Worm (Caenorhabditis elegans) whole organism, midembryonic: ENCODE results near the gene irld-48.

Experiments
- T22C8.4 ChIP-seq: fragments of 200-800 bp; sonication (Bioruptor generic); IDR thresholded peaks from 2 replicates; pipeline ENCODE4 v1.3.6; 2022; ENCODE audit warnings: missing genetic modification characterization, missing compliant biosample characterization
- cog-1 ChIP-seq: sonication (generic microtip); optimal IDR thresholded peaks from 2 replicates; lab custom pipeline; 2016; ENCODE audit warnings: missing genetic modification characterization, missing compliant biosample characterization
- flt-1 ChIP-seq: fragments of 200-800 bp; sonication (Bioruptor generic); IDR thresholded peaks from 2 replicates; pipeline ENCODE4 v1.3.6; 2022; ENCODE audit warnings: missing genetic modification characterization, missing compliant biosample characterization
- klf-2 ChIP-seq: fragments of 200-800 bp; sonication (Bioruptor generic); conservative IDR thresholded peaks from 2 replicates; pipeline ENCODE4 v1.3.6; 2022; ENCODE audit warnings: missing genetic modification reagents, missing genetic modification characterization, missing compliant biosample characterization
- med-1 ChIP-seq: sonication (generic microtip); optimal IDR thresholded peaks from 2 replicates; lab custom pipeline; 2017; ENCODE audit warnings: missing genetic modification characterization, mild to moderate bottlenecking, missing compliant biosample characterization, antibody characterized with exemption, missing genetic modification reagents; ENCODE audit not compliant: insufficient read depth
- ref-1 ChIP-seq: fragments of 200-800 bp; sonication (Bioruptor generic); conservative IDR thresholded peaks from 2 replicates; pipeline ENCODE4 v1.3.6; 2022; ENCODE audit warnings: missing genetic modification reagents, missing genetic modification characterization, missing compliant biosample characterization
- tab-1 ChIP-seq: fragments of 200-800 bp; sonication (Bioruptor generic); IDR thresholded peaks from 2 replicates; pipeline ENCODE4 v1.3.6; 2022; ENCODE audit warnings: missing genetic modification characterization, missing compliant biosample characterization
- ztf-23 ChIP-seq: fragments of 200-800 bp; sonication (Bioruptor generic); IDR thresholded peaks from 2 replicates; pipeline ENCODE4 v1.3.6; 2022; ENCODE audit warnings: missing genetic modification reagents, missing genetic modification characterization, missing compliant biosample characterization
- ztf-29 ChIP-seq: fragments of 200-800 bp; sonication (Bioruptor generic); IDR thresholded peaks from 2 replicates; pipeline ENCODE4 v1.3.6; 2022; ENCODE audit warnings: missing genetic modification reagents, missing genetic modification characterization, missing compliant biosample characterization

The irld-48 gene

DNA sequence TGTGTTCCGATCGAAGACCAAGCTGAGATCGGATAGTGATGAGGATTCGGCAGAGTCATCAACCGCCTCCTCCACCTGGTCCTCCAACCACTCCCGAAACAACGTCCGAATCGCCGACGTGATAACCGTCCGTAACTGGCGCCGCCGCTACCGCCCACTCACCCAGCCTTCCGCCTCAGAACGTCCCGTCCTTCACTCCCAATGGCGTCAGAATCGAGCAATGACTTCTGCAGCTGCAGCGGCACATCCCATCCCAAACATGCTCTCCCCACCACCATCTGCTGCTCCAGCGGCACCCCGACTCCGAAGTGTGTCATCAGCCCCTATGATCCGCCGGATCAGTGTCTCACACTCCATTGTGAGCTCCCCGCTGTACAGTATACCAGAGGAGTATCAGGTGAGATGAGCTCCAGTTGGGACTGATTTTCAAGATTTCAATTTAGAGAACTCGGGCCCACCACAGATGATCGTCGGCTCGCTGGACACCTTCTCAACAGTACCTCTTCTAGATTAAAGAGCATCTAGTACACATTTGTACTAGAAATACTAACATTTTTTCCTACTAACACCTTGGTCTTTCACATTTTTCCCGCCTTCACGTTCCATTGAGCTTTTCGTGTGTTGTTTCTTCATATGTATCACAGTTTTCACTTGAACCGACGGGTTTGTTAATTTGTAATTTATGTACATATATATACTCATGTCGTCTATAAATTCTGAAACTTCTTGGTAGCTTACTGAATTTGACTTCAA lies 29.9 kb upstream of the irld-48 start:
- TF ChIP-seq flt-1 (GFP tag; lab: Robert Waterston, UW) (no peak), ref-1 (GFP tag; lab: Robert Waterston, UW) (no peak), med-1 (GFP tag; lab: Kevin White, UChicago) (no peak), T22C8.4 (GFP tag; lab: Robert Waterston, UW) (no peak), ztf-29 (GFP tag; lab: Robert Waterston, UW) (no peak), klf-2 (no peak), cog-1 (tag; lab: Kevin White, UChicago) (no peak), tab-1 (GFP tag; lab: Robert Waterston, UW) (no peak), ztf-23 (GFP tag; lab: Robert Waterston, UW) (no peak)

- TF ChIP-seq ztf-23 (GFP tag; lab: Robert Waterston, UW) (no peak), ztf-29 (GFP tag; lab: Robert Waterston, UW) (no peak), ref-1 (GFP tag; lab: Robert Waterston, UW) (no peak), tab-1 (GFP tag; lab: Robert Waterston, UW) (no peak), med-1 (GFP tag; lab: Kevin White, UChicago) (no peak), cog-1 (tag; lab: Kevin White, UChicago) (no peak), T22C8.4 (GFP tag; lab: Robert Waterston, UW) (no peak), flt-1 (GFP tag; lab: Robert Waterston, UW) (no peak)
Measured at ce11 chrII:2927533-2927932, 28.3 kb upstream of the irld-48 start, which contains the start of the genes ZK355.3 and ZK355.8. TSS of gene ZK355.3 (minus strand) at chrII:2927633. TSS of gene ZK355.8 (plus strand) at chrII:2927804.

ce11 chrII:2929846-2930245 lies 26.0 kb upstream of the irld-48 start:
- TF ChIP-seq tab-1 (GFP tag; lab: Robert Waterston, UW) (no peak), cog-1 (tag; lab: Kevin White, UChicago) (no peak), T22C8.4 (GFP tag; lab: Robert Waterston, UW) (no peak), flt-1 (GFP tag; lab: Robert Waterston, UW) (no peak), ztf-23 (GFP tag; lab: Robert Waterston, UW) (no peak), ztf-29 (GFP tag; lab: Robert Waterston, UW) (no peak), med-1 (GFP tag; lab: Kevin White, UChicago) (no peak)

ce11 chrII:2930499-2930898 lies 25.4 kb upstream of the irld-48 start, which contains the start of the genes irld-64 and irld-63:
TSS of gene irld-64 (minus strand) at chrII:2930599.
TSS of gene irld-63 (plus strand) at chrII:2930728.
- TF ChIP-seq flt-1 (GFP tag; lab: Robert Waterston, UW) (no peak), ref-1 (GFP tag; lab: Robert Waterston, UW) (no peak), T22C8.4 (GFP tag; lab: Robert Waterston, UW) (no peak), tab-1 (GFP tag; lab: Robert Waterston, UW) (no peak), cog-1 (tag; lab: Kevin White, UChicago) (no peak), ztf-23 (GFP tag; lab: Robert Waterston, UW) (no peak), klf-2 (no peak), ztf-29 (GFP tag; lab: Robert Waterston, UW) (no peak), med-1 (GFP tag; lab: Kevin White, UChicago) (no peak)

DNA sequence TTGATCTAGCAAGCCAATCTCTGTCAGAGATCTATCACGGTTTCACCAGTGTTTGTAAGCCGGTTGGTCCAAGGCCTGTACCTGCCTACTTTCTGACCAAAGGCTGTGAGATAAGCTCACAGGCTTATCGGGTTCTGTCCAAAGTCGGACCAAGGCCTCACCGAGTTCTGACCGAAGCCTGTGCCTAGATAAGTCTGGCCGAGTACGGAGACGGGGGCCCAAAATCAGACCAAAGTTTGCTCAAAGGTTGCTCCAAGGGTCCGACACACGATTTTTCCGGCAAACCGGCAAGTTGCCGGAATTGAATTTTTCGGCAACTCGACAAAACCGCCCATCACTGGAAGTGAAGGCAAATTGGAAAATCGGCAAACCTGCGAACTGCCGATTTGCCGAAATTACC lies 24.3 kb upstream of the irld-48 start:
- TF ChIP-seq tab-1 (GFP tag; lab: Robert Waterston, UW), result no peak
- peak; percentile 47; the same call in 1 of the 2 replicates for TF ChIP-seq ztf-23 (GFP tag; lab: Robert Waterston, UW)

ce11 chrII:2934354-2934753 lies 21.5 kb upstream of the irld-48 start, which contains the start of gene irld-67:
TSS of gene irld-67 (minus strand) at chrII:2934454.
- TF ChIP-seq ref-1 (GFP tag; lab: Robert Waterston, UW), result no peak
- TF ChIP-seq ztf-29 (GFP tag; lab: Robert Waterston, UW), result no peak
- no peak for TF ChIP-seq med-1 (GFP tag; lab: Kevin White, UChicago)
- TF ChIP-seq T22C8.4 (GFP tag; lab: Robert Waterston, UW), result no peak
- no peak for TF ChIP-seq tab-1 (GFP tag; lab: Robert Waterston, UW)
- no peak for TF ChIP-seq cog-1 (tag; lab: Kevin White, UChicago)
- no peak for TF ChIP-seq flt-1 (GFP tag; lab: Robert Waterston, UW)
- TF ChIP-seq klf-2, result no peak
- no peak for TF ChIP-seq ztf-23 (GFP tag; lab: Robert Waterston, UW)

- TF ChIP-seq cog-1 (tag; lab: Kevin White, UChicago), result no peak
- no peak for TF ChIP-seq flt-1 (GFP tag; lab: Robert Waterston, UW)
- TF ChIP-seq ref-1 (GFP tag; lab: Robert Waterston, UW), result no peak
- no peak for TF ChIP-seq med-1 (GFP tag; lab: Kevin White, UChicago)
- TF ChIP-seq klf-2, result no peak
- TF ChIP-seq tab-1 (GFP tag; lab: Robert Waterston, UW), result no peak
- TF ChIP-seq T22C8.4 (GFP tag; lab: Robert Waterston, UW), result no peak
- no peak for TF ChIP-seq ztf-29 (GFP tag; lab: Robert Waterston, UW)
- TF ChIP-seq ztf-23 (GFP tag; lab: Robert Waterston, UW), result no peak
Measured at ce11 chrII:2937852-2938251, 18.0 kb upstream of the irld-48 start, which contains the start of gene irld-65. TSS of gene irld-65 (minus strand) at chrII:2937952.

DNA sequence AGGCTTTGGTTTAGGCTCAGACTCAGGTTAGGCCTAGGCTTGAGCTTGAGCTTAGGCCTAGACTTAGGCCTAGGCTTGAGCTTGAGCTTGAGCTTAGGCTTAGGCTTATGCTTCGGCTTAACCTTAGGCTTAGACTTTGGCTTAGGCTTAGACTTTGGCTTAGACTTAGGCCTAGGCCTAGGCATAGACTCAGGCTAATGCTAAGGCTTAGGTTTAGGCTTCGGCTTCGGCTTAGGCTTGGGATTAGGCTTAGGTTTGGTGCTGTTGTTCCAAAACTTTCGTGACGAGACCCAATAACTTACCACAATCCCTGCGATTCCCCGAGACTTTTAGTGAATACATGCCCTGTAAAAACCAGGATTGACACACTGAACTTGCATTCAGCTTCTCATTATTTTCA lies 16.2 kb upstream of the irld-48 start:
- TF ChIP-seq T22C8.4 (GFP tag; lab: Robert Waterston, UW) (no peak), tab-1 (GFP tag; lab: Robert Waterston, UW) (no peak), med-1 (GFP tag; lab: Kevin White, UChicago) (no peak)

- TF ChIP-seq T22C8.4 (GFP tag; lab: Robert Waterston, UW), result no peak
- TF ChIP-seq tab-1 (GFP tag; lab: Robert Waterston, UW), result no peak
- TF ChIP-seq ztf-23 (GFP tag; lab: Robert Waterston, UW), result no peak
- no peak for TF ChIP-seq ztf-29 (GFP tag; lab: Robert Waterston, UW)
- no peak for TF ChIP-seq flt-1 (GFP tag; lab: Robert Waterston, UW)
- no peak for TF ChIP-seq med-1 (GFP tag; lab: Kevin White, UChicago)
- no peak for TF ChIP-seq klf-2
- TF ChIP-seq cog-1 (tag; lab: Kevin White, UChicago), result no peak
Measured at ce11 chrII:2940747-2941146, 15.1 kb upstream of the irld-48 start, which contains the start of gene irld-66. TSS of gene irld-66 (minus strand) at chrII:2940847.
